Fruit fly (Drosophila melanogaster) whole organism, prepupa: ENCODE measurements around the gene Rab9Db.

ENCODE experiments used
- CG10631 ChIP-seq: fragments of 200-800 bp; sonication (Bioruptor generic); optimal IDR thresholded peaks from 2 replicates; lab custom pipeline; 2016; ENCODE audit warnings: missing biosample characterization, missing genetic modification characterization
- CG11294 ChIP-seq: fragments of 200-800 bp; sonication (Bioruptor generic); IDR thresholded peaks from 2 replicates; pipeline ENCODE4 v1.3.6; 2022; ENCODE audit warnings: missing biosample characterization, missing genetic modification characterization
- CG11902 ChIP-seq: fragments of 200-800 bp; sonication (Bioruptor generic); optimal IDR thresholded peaks from 3 replicates; lab custom pipeline; 2016; ENCODE audit warnings: missing biosample characterization, missing genetic modification characterization
- CG1621 ChIP-seq: fragments of 200-800 bp; sonication (Bioruptor generic); optimal IDR thresholded peaks from 3 replicates; lab custom pipeline; 2018; ENCODE audit warnings: missing biosample characterization, mild to moderate bottlenecking, missing genetic modification characterization
- CG16779 ChIP-seq: fragments of 200-800 bp; sonication (Bioruptor generic); optimal IDR thresholded peaks from 3 replicates; lab custom pipeline; 2017; ENCODE audit warnings: missing biosample characterization, mild to moderate bottlenecking, missing genetic modification characterization
- CG3032 ChIP-seq: fragments of 200-800 bp; optimal IDR thresholded peaks from 2 replicates; lab custom pipeline; 2019; ENCODE audit warnings: missing biosample characterization, mild to moderate bottlenecking, missing genetic modification characterization, moderate library complexity
- CG31627 ChIP-seq: fragments of 200-800 bp; sonication (Bioruptor generic); optimal IDR thresholded peaks from 3 replicates; lab custom pipeline; 2016; ENCODE audit warnings: missing biosample characterization, missing genetic modification characterization
- CG34406 ChIP-seq: fragments of 200-800 bp; sonication (Bioruptor generic); optimal IDR thresholded peaks from 3 replicates; lab custom pipeline; 2016; ENCODE audit warnings: missing biosample characterization, missing genetic modification characterization
- CG3919 ChIP-seq: fragments of 200-800 bp; sonication (Bioruptor generic); optimal IDR thresholded peaks from 3 replicates; lab custom pipeline; 2016; ENCODE audit warnings: missing biosample characterization, missing genetic modification characterization
- CG4318 ChIP-seq: fragments of 200-800 bp; sonication (Bioruptor generic); optimal IDR thresholded peaks from 3 replicates; lab custom pipeline; 2017; ENCODE audit warnings: missing biosample characterization, mild to moderate bottlenecking, missing genetic modification characterization
- CG6163 ChIP-seq: fragments of 200-800 bp; sonication (Bioruptor generic); IDR thresholded peaks from 3 replicates; pipeline ENCODE4 v1.3.6; 2022; ENCODE audit warnings: missing biosample characterization, missing genetic modification characterization
- CG6276 ChIP-seq: fragments of 200-800 bp; sonication (Bioruptor generic); optimal IDR thresholded peaks from 2 replicates; lab custom pipeline; 2017; ENCODE audit warnings: missing biosample characterization, mild to moderate bottlenecking, missing genetic modification characterization
- CG6792 ChIP-seq: fragments of 200-800 bp; sonication (Bioruptor generic); optimal IDR thresholded peaks from 3 replicates; lab custom pipeline; 2016; ENCODE audit warnings: missing biosample characterization, missing genetic modification characterization
- CG6854 ChIP-seq: fragments of 200-800 bp; sonication (Bioruptor generic); optimal IDR thresholded peaks from 2 replicates; lab custom pipeline; 2017; ENCODE audit warnings: missing biosample characterization, mild to moderate bottlenecking, missing genetic modification characterization
- CG7368 ChIP-seq: fragments of 200-800 bp; sonication (Bioruptor generic); optimal IDR thresholded peaks from 3 replicates; lab custom pipeline; 2016; ENCODE audit warnings: missing biosample characterization, missing genetic modification characterization
- CG8119 ChIP-seq: fragments of 200-800 bp; sonication (Bioruptor generic); IDR thresholded peaks from 3 replicates; pipeline ENCODE4 v1.3.6; 2022; ENCODE audit warnings: missing biosample characterization, missing genetic modification characterization
- CG8319 ChIP-seq: fragments of 200-800 bp; sonication (Bioruptor generic); optimal IDR thresholded peaks from 3 replicates; lab custom pipeline; 2016; ENCODE audit warnings: missing biosample characterization, missing genetic modification characterization
- Eip75B ChIP-seq: fragments of 200-800 bp; sonication (Bioruptor generic); optimal IDR thresholded peaks from 3 replicates; lab custom pipeline; 2016; ENCODE audit warnings: missing biosample characterization, missing genetic modification characterization
- Eip78C ChIP-seq: fragments of 200-800 bp; sonication (Bioruptor generic); peaks from one replicate; lab custom pipeline; 2016; ENCODE audit warnings: missing biosample characterization, missing genetic modification characterization
- Eip93F ChIP-seq: fragments of 200-800 bp; sonication (Bioruptor generic); optimal IDR thresholded peaks from 2 replicates; lab custom pipeline; 2016; ENCODE audit warnings: missing biosample characterization, mild to moderate bottlenecking, missing genetic modification characterization
- Ets21C ChIP-seq: fragments of 200-800 bp; sonication (Bioruptor generic); optimal IDR thresholded peaks from 3 replicates; lab custom pipeline; 2016; ENCODE audit warnings: missing biosample characterization, missing genetic modification characterization
- Ets96B ChIP-seq: fragments of 200-800 bp; optimal IDR thresholded peaks from 2 replicates; lab custom pipeline; 2019; ENCODE audit warnings: missing biosample characterization, mild to moderate bottlenecking, missing genetic modification characterization, moderate library complexity
- Gug ChIP-seq: fragments of 200-800 bp; sonication (Bioruptor generic); IDR thresholded peaks from 2 replicates; pipeline ENCODE4 v1.3.6; 2022; ENCODE audit warnings: missing biosample characterization, missing genetic modification characterization
- Hr38 ChIP-seq: sonication (Bioruptor generic); optimal IDR thresholded peaks from 2 replicates; lab custom pipeline; 2016; ENCODE audit warnings: missing biosample characterization, missing genetic modification characterization
- Hr39 ChIP-seq: fragments of 200-800 bp; sonication (Bioruptor generic); optimal IDR thresholded peaks from 2 replicates; lab custom pipeline; 2016; ENCODE audit warnings: missing biosample characterization, missing genetic modification characterization
- Lpt ChIP-seq: fragments of 200-800 bp; sonication (Bioruptor generic); optimal IDR thresholded peaks from 3 replicates; lab custom pipeline; 2016; ENCODE audit warnings: missing biosample characterization, missing genetic modification characterization
- Met ChIP-seq: fragments of 200-800 bp; sonication (Bioruptor generic); optimal IDR thresholded peaks from 3 replicates; lab custom pipeline; 2016; ENCODE audit warnings: missing biosample characterization, missing genetic modification characterization
- OdsH ChIP-seq: fragments of 200-800 bp; sonication (Bioruptor generic); optimal IDR thresholded peaks from 3 replicates; lab custom pipeline; 2016; ENCODE audit warnings: missing biosample characterization, missing genetic modification characterization
- Smox ChIP-seq: fragments of 200-800 bp; sonication (Bioruptor generic); optimal IDR thresholded peaks from 3 replicates; lab custom pipeline; 2016; ENCODE audit warnings: missing biosample characterization, missing genetic modification characterization
- Sox102F ChIP-seq: fragments of 200-800 bp; sonication (Bioruptor generic); optimal IDR thresholded peaks from 2 replicates; lab custom pipeline; 2016; ENCODE audit warnings: missing biosample characterization, mild to moderate bottlenecking, missing genetic modification characterization
- Sox15 ChIP-seq: fragments of 200-800 bp; sonication (Bioruptor generic); optimal IDR thresholded peaks from 3 replicates; lab custom pipeline; 2016; ENCODE audit warnings: missing biosample characterization, missing genetic modification characterization
- achi ChIP-seq: fragments of 200-800 bp; sonication (Bioruptor generic); optimal IDR thresholded peaks from 3 replicates; lab custom pipeline; 2016; ENCODE audit warnings: missing biosample characterization, missing genetic modification characterization
- dac ChIP-seq: fragments of 200-800 bp; sonication (Bioruptor generic); optimal IDR thresholded peaks from 2 replicates; lab custom pipeline; 2017; ENCODE audit warnings: missing biosample characterization, mild to moderate bottlenecking, missing genetic modification characterization
- dsx ChIP-seq: fragments of 200-800 bp; optimal IDR thresholded peaks from 3 replicates; lab custom pipeline; 2019; ENCODE audit warnings: missing biosample characterization, mild to moderate bottlenecking, missing genetic modification characterization, moderate library complexity; ENCODE audit not compliant: poor library complexity, severe bottlenecking
- esn ChIP-seq: fragments of 200-800 bp; sonication (Bioruptor generic); optimal IDR thresholded peaks from 2 replicates; lab custom pipeline; 2016; ENCODE audit warnings: missing biosample characterization, mild to moderate bottlenecking, missing genetic modification characterization, moderate library complexity
- fkh ChIP-seq: fragments of 200-800 bp; sonication (Bioruptor generic); optimal IDR thresholded peaks from 3 replicates; lab custom pipeline; 2017; ENCODE audit warnings: missing biosample characterization, mild to moderate bottlenecking, missing genetic modification characterization, moderate library complexity
- lz ChIP-seq: fragments of 200-800 bp; sonication (Bioruptor generic); optimal IDR thresholded peaks from 3 replicates; lab custom pipeline; 2016; ENCODE audit warnings: missing biosample characterization, missing genetic modification characterization
- net ChIP-seq: fragments of 200-800 bp; sonication (Bioruptor generic); optimal IDR thresholded peaks from 3 replicates; lab custom pipeline; 2016; ENCODE audit warnings: missing biosample characterization, missing genetic modification characterization
- pdm3 ChIP-seq: fragments of 200-800 bp; sonication (Bioruptor generic); optimal IDR thresholded peaks from 3 replicates; lab custom pipeline; 2016; ENCODE audit warnings: missing biosample characterization, missing genetic modification characterization
- spab ChIP-seq: fragments of 200-800 bp; sonication (Bioruptor generic); optimal IDR thresholded peaks from 2 replicates; lab custom pipeline; 2017; ENCODE audit warnings: missing biosample characterization, mild to moderate bottlenecking, missing genetic modification characterization, missing genetic modification reagents
- svp ChIP-seq: fragments of 200-800 bp; sonication (Bioruptor generic); peaks from one replicate; lab custom pipeline; 2016; ENCODE audit warnings: missing biosample characterization, missing genetic modification characterization

Rab9Db gene

DNA sequence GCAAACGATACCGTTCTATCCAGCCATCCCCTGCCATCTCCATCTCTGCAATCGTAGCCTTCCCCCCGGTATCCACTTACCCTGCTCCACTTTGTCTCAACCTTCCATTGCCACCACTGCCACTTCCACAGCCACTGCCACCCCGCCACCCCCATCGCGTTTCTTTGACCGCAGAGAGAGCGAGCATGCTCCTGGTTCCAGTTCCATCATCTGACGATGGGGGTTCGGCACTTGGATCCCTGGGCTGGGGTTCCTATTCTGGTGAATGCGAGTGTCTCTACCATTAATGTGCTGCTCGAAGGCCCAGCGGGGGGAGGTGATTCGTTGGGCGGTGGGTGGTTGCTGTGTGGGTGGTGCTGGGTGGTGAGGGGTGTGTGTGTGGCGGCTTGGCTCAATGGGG lies 9.5 kb downstream of the Rab9Db start:
- TF ChIP-seq svp (GFP tag; lab: Kevin White, UChicago) (peak; percentile 1), Hr38 (no peak), Lpt (GFP tag; lab: Kevin White, UChicago) (no peak), CG7368 (peak; percentile 24), CG3032 (tag; lab: Kevin White, UChicago) (no peak), Eip75B (GFP tag; lab: Kevin White, UChicago) (no peak), CG6163 (GFP tag; lab: Robert Waterston, UW) (no peak)
- TF ChIP-seq, all 60 proteins: peak for 2

DNA sequence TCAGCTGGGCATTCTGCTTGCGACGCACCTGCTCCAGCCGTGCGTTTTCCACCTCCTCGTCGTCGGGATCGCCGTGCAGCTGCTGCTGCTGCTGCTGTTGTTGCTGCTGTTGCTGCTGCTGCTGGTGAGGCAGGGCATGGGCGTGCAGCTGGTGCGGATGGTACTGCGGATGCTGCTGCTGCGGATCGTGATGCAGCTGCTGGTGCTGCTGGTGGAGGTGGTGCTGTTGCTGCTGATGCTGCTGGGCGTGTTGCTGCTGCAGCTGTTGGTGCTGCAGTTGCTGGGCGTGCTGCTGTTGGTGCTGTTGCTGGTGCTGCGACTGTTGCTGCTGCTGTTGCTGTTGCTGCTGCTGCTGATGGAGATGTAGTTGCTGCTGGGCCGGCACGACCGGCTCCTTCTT lies 15.4 kb downstream of the Rab9Db start:
- TF ChIP-seq lz (GFP tag; lab: Kevin White, UChicago) = no peak
- TF ChIP-seq Ets21C (GFP tag; lab: Kevin White, UChicago) = no peak
- no peak for TF ChIP-seq CG16779
- TF ChIP-seq CG1621 (tag; lab: Kevin White, UChicago) = no peak
- TF ChIP-seq CG10631 (GFP tag; lab: Kevin White, UChicago) = no peak
- TF ChIP-seq CG8119 = no peak
- no peak for TF ChIP-seq Hr39
- TF ChIP-seq dsx = no peak
- TF ChIP-seq CG6792 (GFP tag; lab: Kevin White, UChicago) = no peak
- TF ChIP-seq Gug (GFP tag; lab: Robert Waterston, UW) = no peak
- no peak for TF ChIP-seq CG34406 (GFP tag; lab: Kevin White, UChicago)
- no peak for TF ChIP-seq Sox102F (GFP tag; lab: Kevin White, UChicago)
- TF ChIP-seq CG11294 (GFP tag; lab: Robert Waterston, UW) = no peak
- TF ChIP-seq CG11902 (GFP tag; lab: Kevin White, UChicago) = no peak
- TF ChIP-seq CG31627 (GFP tag; lab: Kevin White, UChicago) = no peak
- no peak for TF ChIP-seq Met (GFP tag; lab: Kevin White, UChicago)
- TF ChIP-seq Eip75B (GFP tag; lab: Kevin White, UChicago) = no peak
- TF ChIP-seq esn (GFP tag; lab: Kevin White, UChicago) = no peak
- no peak for TF ChIP-seq CG8319 (GFP tag; lab: Kevin White, UChicago)

DNA sequence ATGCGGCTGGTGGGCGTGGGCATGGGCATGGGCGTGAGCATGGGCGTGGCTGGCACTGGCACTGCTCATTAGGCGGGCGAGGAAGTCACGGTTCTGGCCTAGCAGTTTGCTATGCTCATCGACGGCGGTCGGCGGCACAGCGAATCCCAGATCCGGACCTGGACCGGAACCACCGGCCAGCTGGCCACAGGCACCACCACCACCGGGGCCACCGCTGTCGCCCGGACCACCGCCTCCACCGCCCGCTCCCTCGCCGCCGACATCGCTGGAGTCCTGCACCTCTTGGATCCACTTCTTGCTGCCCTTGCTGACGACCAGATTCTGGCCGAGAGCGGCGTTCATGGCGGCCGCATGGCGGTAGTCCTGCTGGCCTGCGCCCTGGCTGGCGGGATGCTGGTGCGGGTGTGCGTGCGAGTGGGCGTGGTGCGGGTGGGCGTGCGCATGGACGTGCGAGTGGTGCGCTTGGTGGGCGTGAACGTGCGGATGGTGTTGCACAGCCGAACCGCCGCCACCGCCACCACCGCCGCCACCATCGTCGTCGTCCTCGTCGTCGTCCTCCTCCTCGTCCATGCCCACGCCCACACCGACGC lies 16.0 kb downstream of the Rab9Db start:
- TF ChIP-seq CG7368 = no peak
- TF ChIP-seq Met (GFP tag; lab: Kevin White, UChicago) = no peak
- TF ChIP-seq CG3919 = no peak
- no peak for TF ChIP-seq net (GFP tag; lab: Kevin White, UChicago)
- no peak for TF ChIP-seq CG34406 (GFP tag; lab: Kevin White, UChicago)

DNA sequence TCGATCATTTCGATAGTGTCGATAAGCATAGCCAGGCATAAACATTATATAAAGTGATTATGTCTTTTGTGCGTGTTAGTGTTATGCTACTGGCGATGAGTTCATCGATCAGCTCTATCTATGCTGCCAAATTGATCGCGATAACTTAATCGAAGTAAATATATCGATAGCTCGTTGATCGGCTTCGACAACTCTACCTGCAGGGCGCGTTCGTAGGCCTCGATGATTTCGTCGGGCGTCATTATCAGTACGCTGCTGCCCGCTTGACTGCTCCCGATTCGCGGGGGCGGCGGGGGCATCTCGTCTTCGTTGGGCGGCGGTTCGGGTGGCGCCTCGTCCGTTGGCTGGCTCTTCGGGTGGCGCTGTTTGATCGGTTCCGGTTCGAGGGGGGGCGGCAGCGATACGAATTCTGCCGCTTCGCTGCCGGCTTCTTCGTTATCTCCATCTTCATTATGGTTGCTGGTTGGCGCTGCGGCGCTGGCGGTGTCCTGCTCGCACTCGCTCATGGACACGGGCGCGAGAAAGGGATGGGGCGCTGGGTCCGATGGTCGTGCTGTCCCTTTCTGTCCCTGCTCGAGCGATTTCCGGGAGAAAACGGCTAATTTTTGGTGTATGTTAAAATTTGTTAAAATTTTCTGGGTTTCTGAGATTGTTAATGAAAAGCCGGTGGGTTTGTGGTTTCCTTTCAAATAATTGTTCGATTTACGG lies 20.8 kb downstream of the Rab9Db start, which contains the start of gene CG1628:
Gene CG1628, minus strand, starts transcription at position 658 of the 708 bp plus-strand sequence.
- TF ChIP-seq pdm3 (GFP tag; lab: Kevin White, UChicago) (no peak), net (GFP tag; lab: Kevin White, UChicago) (no peak), OdsH (no peak), CG1621 (tag; lab: Kevin White, UChicago) (no peak), Smox (GFP tag; lab: Kevin White, UChicago) (no peak), Eip78C (peak; percentile 76), CG6792 (GFP tag; lab: Kevin White, UChicago) (no peak), Ets96B (tag; lab: Kevin White, UChicago) (no peak), CG11902 (GFP tag; lab: Kevin White, UChicago) (no peak), Ets21C (GFP tag; lab: Kevin White, UChicago) (no peak), CG10631 (GFP tag; lab: Kevin White, UChicago) (no peak), Sox15 (GFP tag; lab: Kevin White, UChicago) (no peak), Lpt (GFP tag; lab: Kevin White, UChicago) (no peak), spab (GFP tag; lab: Kevin White, UChicago) (no peak), lz (GFP tag; lab: Kevin White, UChicago) (no peak), CG6163 (GFP tag; lab: Robert Waterston, UW) (0 out of 3 replicates have a peak, but pooled peaks have one; percentile 35), Eip93F (no peak), CG6276 (peak; percentile 21), dac (GFP tag; lab: Kevin White, UChicago) (no peak), achi (GFP tag; lab: Kevin White, UChicago) (no peak), CG4318 (GFP tag; lab: Kevin White, UChicago) (no peak), CG6854 (peak; percentile 57), CG11294 (GFP tag; lab: Robert Waterston, UW) (no peak), Hr38 (no peak), fkh (GFP tag; lab: Kevin White, UChicago) (no peak), CG31627 (GFP tag; lab: Kevin White, UChicago) (no peak), Eip75B (GFP tag; lab: Kevin White, UChicago) (no peak), CG3032 (tag; lab: Kevin White, UChicago) (no peak), esn (GFP tag; lab: Kevin White, UChicago) (no peak), CG16779 (no peak), Gug (GFP tag; lab: Robert Waterston, UW) (no peak), svp (GFP tag; lab: Kevin White, UChicago) (peak; percentile 69), Met (GFP tag; lab: Kevin White, UChicago) (no peak), CG8119 (no peak)
